Fruit fly (Drosophila melanogaster): ENCODE results near the gene barc.

- no peak for TF ChIP-seq CG1620 (GFP tag; optimal IDR thresholded peaks at IDR 0.05)
- no peak for TF ChIP-seq CG7101 (tag; optimal IDR thresholded peaks at IDR 0.05)
- TF ChIP-seq Mnt (GFP tag; optimal IDR thresholded peaks at IDR 0.05), result no peak
- no peak for TF ChIP-seq CG33017 (tag; optimal IDR thresholded peaks at IDR 0.05)
Measured at dm6 chr3L:21453623-21454022, 20.7 kb upstream of the barc start.
